Fruit fly (Drosophila melanogaster) whole organism, embryonic: ENCODE results near the gene Invadolysin.

Experiments
- CG10209 ChIP-seq: fragments of 200-800 bp; sonication (Bioruptor generic); optimal IDR thresholded peaks from 3 replicates; lab custom pipeline; 2017; ENCODE audit warnings: missing biosample characterization, mild to moderate bottlenecking, missing genetic modification characterization, missing genetic modification reagents
- CG10462 ChIP-seq: fragments of 200-800 bp; sonication (Bioruptor generic); optimal IDR thresholded peaks from 2 replicates; lab custom pipeline; 2016; ENCODE audit warnings: missing biosample characterization, missing genetic modification characterization
- CG11247 ChIP-seq: fragments of 200-800 bp; sonication (Bioruptor generic); IDR thresholded peaks from 2 replicates; pipeline ENCODE4 v1.3.6; 2022; ENCODE audit warnings: missing biosample characterization, missing genetic modification characterization
- CG13894 ChIP-seq: fragments of 200-800 bp; sonication (Bioruptor generic); optimal IDR thresholded peaks from 3 replicates; lab custom pipeline; 2018; ENCODE audit warnings: missing biosample characterization, mild to moderate bottlenecking, missing genetic modification characterization, moderate library complexity
- CG14441 ChIP-seq: fragments of 200-800 bp; sonication (Bioruptor generic); IDR thresholded peaks from 2 replicates; pipeline ENCODE4 v1.3.6; 2022; ENCODE audit warnings: missing biosample characterization, missing genetic modification characterization
- CG14860 ChIP-seq: fragments of 200-800 bp; sonication (Bioruptor generic); IDR thresholded peaks from 3 replicates; pipeline ENCODE4 v1.3.6; 2022; ENCODE audit warnings: missing biosample characterization, missing genetic modification characterization; ENCODE audit not compliant: partially characterized antibody
- CG14965 ChIP-seq: fragments of 200-800 bp; sonication (Bioruptor generic); optimal IDR thresholded peaks from 2 replicates; lab custom pipeline; 2016; ENCODE audit warnings: missing biosample characterization, missing genetic modification characterization, borderline replicate concordance
- CG15696 ChIP-seq: fragments of 200-800 bp; sonication (Bioruptor generic); optimal IDR thresholded peaks from 2 replicates; lab custom pipeline; 2019; ENCODE audit warnings: missing biosample characterization, mild to moderate bottlenecking, missing genetic modification characterization, moderate library complexity
- CG1602 ChIP-seq: fragments of 200-800 bp; sonication (Bioruptor generic); optimal IDR thresholded peaks from 3 replicates; lab custom pipeline; 2016; ENCODE audit warnings: missing biosample characterization, missing genetic modification characterization
- CG16863 ChIP-seq: fragments of 200-800 bp; sonication (Bioruptor generic); optimal IDR thresholded peaks from 3 replicates; lab custom pipeline; 2016; ENCODE audit warnings: missing biosample characterization, missing genetic modification characterization
- CG17912 ChIP-seq: fragments of 200-800 bp; sonication (Bioruptor generic); optimal IDR thresholded peaks from 2 replicates; lab custom pipeline; 2018; ENCODE audit warnings: missing biosample characterization, mild to moderate bottlenecking, missing genetic modification characterization
- CG18764 ChIP-seq: fragments of 200-800 bp; sonication (Bioruptor generic); optimal IDR thresholded peaks from 3 replicates; lab custom pipeline; 2016; ENCODE audit warnings: missing biosample characterization, missing genetic modification characterization
- CG2202 ChIP-seq: fragments of 200-800 bp; sonication (Bioruptor generic); optimal IDR thresholded peaks from 2 replicates; lab custom pipeline; 2018; ENCODE audit warnings: missing biosample characterization, mild to moderate bottlenecking, missing genetic modification characterization
- CG30020 ChIP-seq: fragments of 200-800 bp; optimal IDR thresholded peaks from 2 replicates; lab custom pipeline; 2019; ENCODE audit warnings: missing biosample characterization, mild to moderate bottlenecking, missing genetic modification characterization, moderate library complexity
- CG31388 ChIP-seq: fragments of 200-800 bp; sonication (Bioruptor generic); optimal IDR thresholded peaks from 2 replicates; lab custom pipeline; 2016; ENCODE audit warnings: missing biosample characterization, missing genetic modification characterization
- CG3995 ChIP-seq: fragments of 200-800 bp; sonication (Bioruptor generic); optimal IDR thresholded peaks from 3 replicates; lab custom pipeline; 2016; ENCODE audit warnings: missing biosample characterization, missing genetic modification characterization
- CG4360 ChIP-seq: fragments of 200-800 bp; sonication (Bioruptor generic); IDR thresholded peaks from 2 replicates; pipeline ENCODE4 v1.3.6; 2022; ENCODE audit warnings: missing biosample characterization, missing genetic modification characterization
- CG43689 ChIP-seq: fragments of 200-800 bp; sonication (Bioruptor generic); IDR thresholded peaks from 2 replicates; pipeline ENCODE4 v1.3.6; 2022; ENCODE audit warnings: missing biosample characterization, missing genetic modification characterization
- CG7271 ChIP-seq: fragments of 200-800 bp; sonication (Bioruptor generic); optimal IDR thresholded peaks from 2 replicates; lab custom pipeline; 2018; ENCODE audit warnings: missing biosample characterization, mild to moderate bottlenecking, missing genetic modification characterization, moderate library complexity
- CG7963 ChIP-seq: fragments of 200-800 bp; sonication (Bioruptor generic); IDR thresholded peaks from 3 replicates; pipeline ENCODE4 v1.3.6; 2022; ENCODE audit warnings: missing biosample characterization, missing genetic modification characterization; ENCODE audit not compliant: partially characterized antibody
- CG9797 ChIP-seq: fragments of 200-800 bp; sonication (Bioruptor generic); optimal IDR thresholded peaks from 3 replicates; lab custom pipeline; 2018; ENCODE audit warnings: missing biosample characterization, mild to moderate bottlenecking, missing genetic modification characterization
- Chrac-16 ChIP-seq: fragments of 200-800 bp; sonication (Bioruptor generic); optimal IDR thresholded peaks from 3 replicates; lab custom pipeline; 2016; ENCODE audit warnings: missing biosample characterization, missing genetic modification characterization
- HLH3B ChIP-seq: fragments of 200-800 bp; sonication (Bioruptor generic); IDR thresholded peaks from 2 replicates; pipeline ENCODE4 v1.3.6; 2022; ENCODE audit warnings: missing biosample characterization, missing genetic modification characterization
- HLH54F ChIP-seq: fragments of 200-800 bp; sonication (Bioruptor generic); optimal IDR thresholded peaks from 3 replicates; lab custom pipeline; 2016; ENCODE audit warnings: missing biosample characterization, missing genetic modification characterization
- Hr51 ChIP-seq, 2 experiments: fragments of 200-800 bp; sonication (Bioruptor generic); optimal IDR thresholded peaks; 2 replicates in 1 of 2; 3 replicates in 1 of 2; lab custom pipeline; 2016 to 2018; ENCODE audit warnings: missing biosample characterization in 2 of 2, missing genetic modification characterization in 2 of 2, mild to moderate bottlenecking in 1 of 2, moderate library complexity in 1 of 2
- Nf-YA ChIP-seq: fragments of 200-800 bp; sonication (Bioruptor generic); IDR thresholded peaks from 2 replicates; pipeline ENCODE4 v1.3.6; 2022; ENCODE audit warnings: missing biosample characterization, missing genetic modification characterization
- Oli ChIP-seq: fragments of 200-800 bp; sonication (Bioruptor generic); optimal IDR thresholded peaks from 2 replicates; lab custom pipeline; 2018; ENCODE audit warnings: missing biosample characterization, mild to moderate bottlenecking, missing genetic modification characterization, moderate library complexity
- Opbp ChIP-seq: fragments of 200-800 bp; sonication (Bioruptor generic); IDR thresholded peaks from 3 replicates; pipeline ENCODE4 v1.3.6; 2022; ENCODE audit warnings: missing biosample characterization, missing genetic modification characterization; ENCODE audit not compliant: partially characterized antibody
- PHDP ChIP-seq: fragments of 200-800 bp; sonication (Bioruptor generic); optimal IDR thresholded peaks from 3 replicates; lab custom pipeline; 2018; ENCODE audit warnings: missing biosample characterization, mild to moderate bottlenecking, missing genetic modification characterization, moderate library complexity
- Ptx1 ChIP-seq: fragments of 200-800 bp; sonication (Bioruptor generic); IDR thresholded peaks from 2 replicates; pipeline ENCODE4 v1.3.6; 2022; ENCODE audit warnings: missing biosample characterization, missing genetic modification characterization
- Rfx ChIP-seq: fragments of 200-800 bp; sonication (Bioruptor generic); IDR thresholded peaks from 2 replicates; pipeline ENCODE4 v1.3.6; 2022; ENCODE audit warnings: missing biosample characterization, missing genetic modification characterization
- Rx ChIP-seq: fragments of 200-800 bp; sonication (Bioruptor generic); IDR thresholded peaks from 2 replicates; pipeline ENCODE4 v1.3.6; 2022; ENCODE audit warnings: missing biosample characterization, missing genetic modification characterization
- Scr ChIP-seq: fragments of 200-800 bp; sonication (Bioruptor generic); IDR thresholded peaks from 2 replicates; pipeline ENCODE4 v1.3.6; 2022; ENCODE audit warnings: missing biosample characterization, missing genetic modification characterization; ENCODE audit not compliant: partially characterized antibody
- chinmo ChIP-seq: fragments of 200-800 bp; sonication (Bioruptor generic); IDR thresholded peaks from 4 replicates; pipeline ENCODE4 v1.3.6; 2022; ENCODE audit warnings: missing biosample characterization, missing genetic modification characterization; ENCODE audit not compliant: partially characterized antibody
- cwo ChIP-seq: fragments of 200-800 bp; sonication (Bioruptor generic); optimal IDR thresholded peaks from 3 replicates; lab custom pipeline; 2017; ENCODE audit warnings: missing biosample characterization, missing genetic modification characterization, mild to moderate bottlenecking, moderate library complexity, missing genetic modification reagents
- disco-r ChIP-seq: fragments of 200-800 bp; sonication (Bioruptor generic); optimal IDR thresholded peaks from 2 replicates; lab custom pipeline; 2016; ENCODE audit warnings: missing biosample characterization, missing genetic modification characterization
- en ChIP-seq: fragments of 200-800 bp; sonication (Bioruptor generic); optimal IDR thresholded peaks from 2 replicates; lab custom pipeline; 2016; ENCODE audit warnings: missing biosample characterization, missing genetic modification characterization
- fd3F ChIP-seq: fragments of 200-800 bp; sonication (Bioruptor generic); optimal IDR thresholded peaks from 2 replicates; lab custom pipeline; 2018; ENCODE audit warnings: missing biosample characterization, mild to moderate bottlenecking, missing genetic modification characterization, moderate library complexity
- grau ChIP-seq: fragments of 200-800 bp; optimal IDR thresholded peaks from 3 replicates; lab custom pipeline; 2019; ENCODE audit warnings: missing biosample characterization, mild to moderate bottlenecking, missing genetic modification characterization, moderate library complexity
- gt ChIP-seq: fragments of 200-800 bp; sonication (Bioruptor generic); IDR thresholded peaks from 2 replicates; pipeline ENCODE4 v1.3.6; 2022; ENCODE audit warnings: missing biosample characterization, missing genetic modification characterization
- insv ChIP-seq, 2 experiments: fragments of 200-800 bp; sonication (Bioruptor generic); optimal IDR thresholded peaks; 3 replicates each; lab custom pipeline; 2016 to 2018; ENCODE audit warnings: missing biosample characterization in 2 of 2, missing genetic modification characterization in 2 of 2
- klu ChIP-seq: fragments of 200-800 bp; sonication (Bioruptor generic); IDR thresholded peaks from 2 replicates; pipeline ENCODE4 v1.3.6; 2022; ENCODE audit warnings: missing biosample characterization, missing genetic modification characterization
- kni ChIP-seq: fragments of 200-800 bp; sonication (Bioruptor generic); optimal IDR thresholded peaks from 3 replicates; lab custom pipeline; 2017; ENCODE audit warnings: mild to moderate bottlenecking, missing biosample characterization, missing genetic modification reagents, missing genetic modification characterization
- lov ChIP-seq, 2 experiments: fragments of 200-800 bp in 1 of 2; fragments of >200 bp in 1 of 2; sonication (Bioruptor generic) in 1 of 2; IDR thresholded peaks in 1 of 2; optimal IDR thresholded peaks in 1 of 2; 2 replicates in 1 of 2; 3 replicates in 1 of 2; pipeline versions ENCODE4 v1.3.6 to Lab custom; 2017 to 2022; ENCODE audit warnings: missing biosample characterization in 1 of 2, missing genetic modification characterization in 1 of 2
- otp ChIP-seq: fragments of 200-800 bp; sonication (Bioruptor generic); IDR thresholded peaks from 3 replicates; pipeline ENCODE4, ENCODE4 v1.3.6; 2022; ENCODE audit warnings: missing biosample characterization, missing genetic modification characterization
- pzg ChIP-seq: fragments of 200-800 bp; sonication (Bioruptor generic); optimal IDR thresholded peaks from 3 replicates; lab custom pipeline; 2018; ENCODE audit warnings: missing biosample characterization, mild to moderate bottlenecking, missing genetic modification characterization, moderate library complexity
- sc ChIP-seq, 3 experiments: fragments of >200 bp in 2 of 3; fragments of 200-800 bp in 1 of 3; sonication (Bioruptor generic) in 1 of 3; optimal IDR thresholded peaks; 2 replicates in 2 of 3; 3 replicates in 1 of 3; lab custom pipeline; 2017; ENCODE audit warnings: mild to moderate bottlenecking in 1 of 3, missing biosample characterization in 1 of 3, missing genetic modification characterization in 1 of 3, missing genetic modification reagents in 1 of 3
- scrt ChIP-seq: fragments of 200-800 bp; sonication (Bioruptor generic); optimal IDR thresholded peaks from 2 replicates; lab custom pipeline; 2018; ENCODE audit warnings: missing biosample characterization, mild to moderate bottlenecking, missing genetic modification characterization, moderate library complexity
- unc-4 ChIP-seq: fragments of 200-800 bp; sonication (Bioruptor generic); IDR thresholded peaks from 2 replicates; pipeline ENCODE4 v1.3.6; 2022; ENCODE audit warnings: missing biosample characterization, missing genetic modification characterization; ENCODE audit not compliant: partially characterized antibody
- zen2 ChIP-seq: fragments of 200-800 bp; sonication (Bioruptor generic); IDR thresholded peaks from 3 replicates; pipeline ENCODE4 v1.3.6; 2022; ENCODE audit warnings: missing biosample characterization, missing genetic modification characterization; ENCODE audit not compliant: partially characterized antibody

The Invadolysin gene

DNA sequence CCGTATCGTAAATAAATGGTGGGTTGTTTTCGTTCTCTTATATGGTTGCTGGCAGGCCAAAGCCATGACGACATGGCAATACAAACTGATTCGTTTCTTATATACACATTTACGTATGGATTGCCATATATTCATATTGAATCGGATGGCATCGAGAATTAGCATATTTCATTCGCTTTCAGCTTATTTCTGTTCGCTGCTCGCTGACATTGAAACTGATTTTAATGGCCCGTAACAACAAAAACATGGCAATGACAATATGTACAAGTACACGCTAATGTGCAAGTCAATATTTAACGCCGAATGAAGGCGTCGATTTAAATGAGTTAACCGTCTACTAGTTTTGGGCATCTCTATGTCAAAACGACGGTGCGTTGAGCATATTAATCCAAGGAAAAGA lies 41.5 kb downstream of the Invadolysin start (continued):
- TF ChIP-seq PHDP (tag; lab: Kevin White, UChicago), result peak; percentile 17
- 0 out of 2 replicates have a peak, but pooled peaks have one; percentile 10 for TF ChIP-seq Rfx
- TF ChIP-seq fd3F (GFP tag; lab: Kevin White, UChicago), result peak; percentile 25
- TF ChIP-seq CG3995 (GFP tag; lab: Kevin White, UChicago), result no peak
- no peak for TF ChIP-seq pzg (GFP tag; lab: Kevin White, UChicago)
- TF ChIP-seq disco-r (GFP tag; lab: Kevin White, UChicago), result no peak
- no peak for TF ChIP-seq CG14441 (GFP tag; lab: Robert Waterston, UW)
- TF ChIP-seq en (GFP tag; lab: Kevin White, UChicago), result no peak
- TF ChIP-seq CG14965 (GFP tag; lab: Kevin White, UChicago), result no peak
- no peak for TF ChIP-seq klu (GFP tag; lab: Robert Waterston, UW)
- no peak for TF ChIP-seq CG7271 (tag; lab: Kevin White, UChicago)
- peak; percentile 24; the same call in 1 of the 2 replicates for TF ChIP-seq HLH3B (GFP tag; lab: Robert Waterston, UW)
- no peak for TF ChIP-seq HLH54F
- TF ChIP-seq CG17912 (GFP tag; lab: Kevin White, UChicago), result peak; percentile 35
- no peak for TF ChIP-seq insv (GFP tag; optimal IDR thresholded peaks at IDR 0.05; lab: Kevin White, UChicago)
- no peak for TF ChIP-seq CG9797 (GFP tag; lab: Kevin White, UChicago)
- peak; percentile 6 for TF ChIP-seq kni (GFP tag; lab: Kevin White, UChicago)
- TF ChIP-seq CG16863 (GFP tag; lab: Kevin White, UChicago), result no peak
- TF ChIP-seq CG43689 (GFP tag; lab: Robert Waterston, UW), result no peak
- no peak for TF ChIP-seq Opbp
- peak; percentile 50 for TF ChIP-seq CG10209 (GFP tag; lab: Kevin White, UChicago)
- TF ChIP-seq otp (GFP tag; lab: Robert Waterston, UW), result no peak
- TF ChIP-seq Ptx1 (GFP tag; lab: Robert Waterston, UW), result no peak
- TF ChIP-seq CG2202 (tag; lab: Kevin White, UChicago), result no peak
- TF ChIP-seq CG30020, result no peak
- TF ChIP-seq scrt, result no peak
- TF ChIP-seq CG18764 (GFP tag; lab: Kevin White, UChicago), result no peak
- TF ChIP-seq Scr (GFP tag; lab: Robert Waterston, UW), result no peak
- no peak for TF ChIP-seq CG15696 (tag; lab: Kevin White, UChicago)
- TF ChIP-seq Rx (GFP tag; lab: Robert Waterston, UW), result no peak
- TF ChIP-seq cwo (GFP tag; lab: Kevin White, UChicago), result no peak
- peak; percentile 52; the same call in 1 of the 4 replicates for TF ChIP-seq chinmo (GFP tag; lab: Robert Waterston, UW)
- TF ChIP-seq CG1602 (GFP tag; lab: Kevin White, UChicago), result no peak

dm6 chr3R:10189520-10189919 lies 45.1 kb downstream of the Invadolysin start, which contains the start of gene CG12814:
CG12814 (minus strand) TSS chr3R:10189603.
- TF ChIP-seq CG11247 (no peak), CG10462 (GFP tag; lab: Kevin White, UChicago) (no peak), unc-4 (GFP tag; lab: Robert Waterston, UW) (no peak), CG14860 (GFP tag; lab: Robert Waterston, UW) (no peak), lov (optimal IDR thresholded peaks at IDR 0.05; lab: Kevin White, UChicago) (no peak), lov (GFP tag; IDR thresholded peaks at IDR 0.05; lab: Robert Waterston, UW) (no peak), CG4360 (GFP tag; lab: Robert Waterston, UW) (no peak), Hr51 (GFP tag; optimal IDR thresholded peaks at IDR 0.05; lab: Kevin White, UChicago) (no peak), Nf-YA (GFP tag; lab: Robert Waterston, UW) (no peak), Oli (tag; lab: Kevin White, UChicago) (no peak), Chrac-16 (no peak), CG7963 (GFP tag; lab: Robert Waterston, UW) (no peak), CG13894 (tag; lab: Kevin White, UChicago) (no peak), CG31388 (GFP tag; lab: Kevin White, UChicago) (no peak), zen2 (GFP tag; lab: Robert Waterston, UW) (no peak), grau (no peak), sc (optimal IDR thresholded peaks at IDR 0.05; lab: Kevin White, UChicago) (no peak), sc (GFP tag; optimal IDR thresholded peaks at IDR 0.05; lab: Kevin White, UChicago) (no peak), gt (no peak)
